Worm (Caenorhabditis elegans): ENCODE data around the gene T28C6.8.
"Not testable (repeated sequence)": the region's sequence is repeated elsewhere in the genome, so short reads cannot be mapped to it uniquely, and the experiment has no call there.

The T28C6.8 gene

DNA sequence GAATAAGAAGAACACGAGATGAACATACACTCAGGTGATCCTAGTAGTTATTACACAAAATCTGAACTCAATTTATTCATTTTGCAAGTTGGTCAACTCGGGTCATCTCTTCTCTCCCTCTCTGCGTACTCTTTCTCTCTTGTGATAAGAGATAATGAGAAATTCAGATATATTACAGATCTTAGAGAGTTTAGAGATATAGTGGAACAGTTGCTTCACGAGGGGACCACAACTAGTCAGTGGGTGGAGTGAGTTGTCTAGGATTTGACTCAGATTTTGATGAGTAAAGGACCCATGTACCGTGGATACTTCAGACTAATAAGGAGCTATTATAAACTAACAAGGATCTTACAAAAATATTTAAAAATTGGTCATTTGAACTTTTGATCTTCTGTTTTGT is 16.9 kb downstream of the T28C6.8 start, which contains the start of gene exc-5:
Gene exc-5, minus strand, starts transcription at position 57 of the 400 bp plus-strand sequence.
- TF ChIP-seq T22C8.4 (GFP tag; IDR thresholded peaks at IDR 0.05) (no peak), flt-1 (GFP tag; IDR thresholded peaks at IDR 0.05) (no peak), med-1 (GFP tag; optimal IDR thresholded peaks at IDR 0.05; ENCODE audit: insufficient read depth) (no peak)

DNA sequence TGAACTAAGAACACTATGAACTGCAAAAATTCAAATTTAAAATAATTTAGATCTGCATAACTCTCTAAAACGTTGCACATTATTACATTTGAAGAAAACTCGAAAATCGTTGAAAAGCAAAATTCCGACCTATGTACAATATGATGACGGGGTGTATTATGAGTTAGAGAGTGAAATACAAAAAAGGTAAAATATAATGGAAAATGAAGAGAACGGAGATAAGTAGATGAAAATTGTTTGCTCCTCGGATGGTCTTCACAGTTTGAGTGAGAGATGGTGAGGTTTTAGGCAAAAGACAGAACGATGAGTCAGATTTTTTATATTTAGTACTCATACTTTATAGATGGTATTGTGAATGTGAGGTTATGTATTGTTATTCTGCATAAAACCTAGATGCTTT is 23.2 kb downstream of the T28C6.8 start:
- no peak for TF ChIP-seq T22C8.4 (GFP tag; IDR thresholded peaks at IDR 0.05)
- no peak for TF ChIP-seq flt-1 (GFP tag; IDR thresholded peaks at IDR 0.05)
- TF ChIP-seq cog-1 (tag; optimal IDR thresholded peaks at IDR 0.05): no peak
- TF ChIP-seq ref-1 (GFP tag; conservative IDR thresholded peaks at IDR 0.05): no peak
- TF ChIP-seq med-1 (GFP tag; optimal IDR thresholded peaks at IDR 0.05; ENCODE audit: insufficient read depth): no peak
- TF ChIP-seq tab-1 (GFP tag; IDR thresholded peaks at IDR 0.05): no peak
- TF ChIP-seq ztf-29 (GFP tag; IDR thresholded peaks at IDR 0.05): no peak

DNA sequence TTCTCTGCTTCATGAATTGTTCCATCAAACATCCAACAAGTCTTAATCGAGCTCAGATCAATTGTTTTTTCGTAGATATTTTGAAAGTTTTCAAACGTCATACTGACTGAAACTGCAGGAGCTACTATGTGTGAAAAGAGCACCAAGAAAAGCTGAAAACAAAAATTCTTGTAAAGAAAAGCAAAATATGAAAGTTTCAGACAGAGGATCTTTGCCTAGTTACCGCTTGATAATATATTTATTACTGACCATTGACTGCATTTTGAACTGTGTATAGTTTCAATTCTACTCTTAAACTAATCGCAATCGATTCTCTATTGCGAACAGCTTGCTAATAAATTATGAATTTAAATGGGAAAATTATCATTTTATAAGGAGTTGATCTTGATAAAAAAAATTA is 32.3 kb downstream of the T28C6.8 start, which contains the start of gene clec-182:
Gene clec-182, minus strand, starts transcription at position 101 of the 400 bp plus-strand sequence.
- TF ChIP-seq T22C8.4 (GFP tag; IDR thresholded peaks at IDR 0.05): no peak
- TF ChIP-seq ztf-23 (GFP tag; IDR thresholded peaks at IDR 0.05): no peak
- no peak for TF ChIP-seq ref-1 (GFP tag; conservative IDR thresholded peaks at IDR 0.05)
- TF ChIP-seq cog-1 (tag; optimal IDR thresholded peaks at IDR 0.05): no peak
- no peak for TF ChIP-seq klf-2 (GFP tag; conservative IDR thresholded peaks at IDR 0.05)
- TF ChIP-seq flt-1 (GFP tag; IDR thresholded peaks at IDR 0.05): no peak
- TF ChIP-seq med-1 (GFP tag; optimal IDR thresholded peaks at IDR 0.05; ENCODE audit: insufficient read depth): no peak
- TF ChIP-seq tab-1 (GFP tag; IDR thresholded peaks at IDR 0.05): no peak
- no peak for TF ChIP-seq ztf-29 (GFP tag; IDR thresholded peaks at IDR 0.05)

DNA sequence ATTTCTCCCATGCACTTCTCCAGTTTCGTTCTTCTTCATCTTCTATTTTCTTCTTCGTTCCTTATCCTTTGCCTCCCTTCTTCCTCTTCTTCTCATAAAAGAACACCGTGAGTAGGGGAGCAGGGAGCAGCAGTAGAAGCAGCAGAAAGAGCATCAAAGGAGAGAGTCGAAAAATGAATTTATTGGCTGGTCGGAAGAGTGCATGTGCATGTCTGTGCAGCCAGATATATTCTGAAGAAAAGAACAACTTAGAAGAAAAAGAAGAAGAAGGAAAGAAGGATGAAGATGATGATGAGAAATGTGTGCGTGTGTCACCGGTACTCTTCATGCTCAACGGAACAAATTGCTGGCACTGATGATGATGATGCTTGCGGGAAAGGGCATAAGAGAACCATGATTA is 34.3 kb downstream of the T28C6.8 start:
- TF ChIP-seq flt-1 (GFP tag; IDR thresholded peaks at IDR 0.05) (no peak), ref-1 (GFP tag; conservative IDR thresholded peaks at IDR 0.05) (no peak), cog-1 (tag; optimal IDR thresholded peaks at IDR 0.05) (no peak), tab-1 (GFP tag; IDR thresholded peaks at IDR 0.05) (no peak), klf-2 (GFP tag; conservative IDR thresholded peaks at IDR 0.05) (no peak), T22C8.4 (GFP tag; IDR thresholded peaks at IDR 0.05) (no peak), ztf-23 (GFP tag; IDR thresholded peaks at IDR 0.05) (no peak)

DNA sequence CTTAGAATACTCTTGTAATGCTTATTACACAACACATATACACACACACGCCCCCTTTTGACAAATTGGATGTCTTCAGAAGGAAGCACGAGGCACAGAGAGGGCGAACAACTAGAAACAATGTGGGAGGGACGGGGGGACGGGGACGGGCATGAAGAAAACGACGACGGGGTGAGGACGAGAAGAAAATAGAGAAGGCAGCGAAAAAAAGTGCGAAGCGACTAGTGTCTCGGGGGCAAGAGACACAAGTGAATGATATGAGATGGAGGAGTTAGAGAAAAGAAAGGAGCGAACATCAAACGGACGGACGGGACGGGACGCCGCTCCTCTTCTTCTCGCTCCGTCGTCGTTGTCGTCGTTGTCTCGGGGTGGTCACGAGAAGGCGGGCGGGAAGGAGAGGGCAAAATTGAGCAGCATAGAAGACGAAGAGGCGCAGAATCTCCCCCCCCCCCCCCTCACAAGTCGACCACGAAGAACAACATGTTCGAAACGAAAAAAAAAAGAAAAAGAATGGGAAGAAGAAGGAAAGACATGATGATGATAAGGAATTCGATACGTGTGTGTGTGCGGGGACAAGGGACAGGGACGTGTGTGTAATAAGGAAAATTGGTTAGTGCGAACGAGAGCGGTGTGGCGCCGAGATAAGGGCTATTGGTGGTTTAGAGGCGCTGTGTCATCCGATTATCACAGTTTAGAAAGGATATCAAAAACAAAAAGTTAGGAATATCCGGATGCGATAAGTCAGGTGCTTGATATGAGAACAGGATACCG is 35.4 kb downstream of the T28C6.8 start:
- no peak for TF ChIP-seq klf-2 (GFP tag; conservative IDR thresholded peaks at IDR 0.05)
- TF ChIP-seq med-1 (GFP tag; optimal IDR thresholded peaks at IDR 0.05; ENCODE audit: insufficient read depth): no peak
- TF ChIP-seq ref-1 (GFP tag; conservative IDR thresholded peaks at IDR 0.05): no peak
- TF ChIP-seq cog-1 (tag; optimal IDR thresholded peaks at IDR 0.05): no peak
- no peak for TF ChIP-seq ztf-29 (GFP tag; IDR thresholded peaks at IDR 0.05)
- TF ChIP-seq tab-1 (GFP tag; IDR thresholded peaks at IDR 0.05): no peak
- TF ChIP-seq ztf-23 (GFP tag; IDR thresholded peaks at IDR 0.05): no peak
- no peak for TF ChIP-seq T22C8.4 (GFP tag; IDR thresholded peaks at IDR 0.05)
- TF ChIP-seq flt-1 (GFP tag; IDR thresholded peaks at IDR 0.05): no peak

DNA sequence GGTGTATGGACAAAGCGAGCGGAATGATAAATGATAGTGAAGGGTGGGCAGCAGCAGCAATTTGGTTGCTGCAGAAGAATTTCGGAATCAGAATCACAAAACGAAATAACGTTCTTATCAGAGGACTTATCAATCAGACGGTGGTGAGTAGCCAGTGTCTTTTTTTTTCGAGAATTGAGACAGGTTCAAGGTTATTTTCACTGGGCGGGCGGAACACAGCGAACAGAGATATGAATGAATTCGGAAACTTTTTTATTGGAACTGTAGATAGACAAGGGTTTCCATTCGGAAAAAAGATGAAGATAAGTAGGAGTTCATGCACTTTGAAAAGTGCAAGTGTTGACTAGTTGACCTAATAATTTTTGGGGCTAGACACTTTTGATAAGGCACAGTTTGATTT is 37.3 kb downstream of the T28C6.8 start:
- no peak for TF ChIP-seq tab-1 (GFP tag; IDR thresholded peaks at IDR 0.05)
- no peak for TF ChIP-seq T22C8.4 (GFP tag; IDR thresholded peaks at IDR 0.05)
- TF ChIP-seq flt-1 (GFP tag; IDR thresholded peaks at IDR 0.05): no peak
- TF ChIP-seq cog-1 (tag; optimal IDR thresholded peaks at IDR 0.05): no peak
- TF ChIP-seq ztf-23 (GFP tag; IDR thresholded peaks at IDR 0.05): no peak
- no peak for TF ChIP-seq med-1 (GFP tag; optimal IDR thresholded peaks at IDR 0.05; ENCODE audit: insufficient read depth)
- no peak for TF ChIP-seq ztf-29 (GFP tag; IDR thresholded peaks at IDR 0.05)
- TF ChIP-seq ref-1 (GFP tag; conservative IDR thresholded peaks at IDR 0.05): no peak
- TF ChIP-seq klf-2 (GFP tag; conservative IDR thresholded peaks at IDR 0.05): no peak

DNA sequence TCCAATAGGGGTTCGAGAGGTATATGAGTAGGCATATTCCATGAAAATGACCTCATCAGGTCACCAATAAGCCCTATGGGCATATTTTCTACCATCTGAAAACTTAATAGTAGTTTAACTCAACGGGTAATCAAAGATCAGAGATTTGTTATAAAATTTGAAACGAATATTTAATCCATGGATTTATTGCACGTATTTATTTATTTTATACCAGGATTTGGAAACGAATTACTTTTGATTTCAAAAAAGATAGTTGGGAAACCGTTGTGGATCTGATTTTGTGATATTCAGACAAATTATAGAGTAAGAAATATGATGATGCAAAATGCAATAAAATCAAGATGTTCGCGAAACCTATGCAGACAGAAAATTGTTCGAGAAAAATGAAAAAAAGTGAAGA is 37.7 kb downstream of the T28C6.8 start, which contains the start of gene C33D9.3:
Gene C33D9.3, minus strand, starts transcription at position 101 of the 400 bp plus-strand sequence.
- TF ChIP-seq ref-1 (GFP tag; conservative IDR thresholded peaks at IDR 0.05) (no peak), flt-1 (GFP tag; IDR thresholded peaks at IDR 0.05) (no peak), cog-1 (tag; optimal IDR thresholded peaks at IDR 0.05) (no peak), T22C8.4 (GFP tag; IDR thresholded peaks at IDR 0.05) (no peak), klf-2 (GFP tag; conservative IDR thresholded peaks at IDR 0.05) (no peak), ztf-23 (GFP tag; IDR thresholded peaks at IDR 0.05) (no peak), ztf-29 (GFP tag; IDR thresholded peaks at IDR 0.05) (no peak), med-1 (GFP tag; optimal IDR thresholded peaks at IDR 0.05; ENCODE audit: insufficient read depth) (no peak), tab-1 (GFP tag; IDR thresholded peaks at IDR 0.05) (no peak)

DNA sequence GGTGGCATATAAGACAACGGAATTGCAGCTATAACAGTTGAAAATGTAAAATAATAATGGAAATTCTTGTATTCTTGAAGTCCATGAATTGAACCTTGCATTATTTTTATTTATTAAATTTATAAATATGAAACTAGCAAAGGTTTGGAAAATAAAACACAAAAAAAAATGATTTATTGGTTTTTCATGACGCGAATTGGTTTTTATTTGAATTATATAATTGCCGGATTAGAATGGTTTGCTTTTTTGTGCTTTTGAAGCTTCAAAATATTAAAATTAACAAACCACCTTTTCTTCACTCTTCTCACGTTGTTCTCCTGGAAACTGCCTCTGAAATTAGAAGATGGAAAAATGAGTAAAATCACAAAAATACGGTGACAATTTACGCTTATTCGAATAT is 40.4 kb downstream of the T28C6.8 start, which contains the start of gene sru-35:
Gene sru-35, minus strand, starts transcription at position 101 of the 400 bp plus-strand sequence.
- TF ChIP-seq med-1 (GFP tag; optimal IDR thresholded peaks at IDR 0.05; ENCODE audit: insufficient read depth) (no peak), T22C8.4 (GFP tag; IDR thresholded peaks at IDR 0.05) (no peak), ztf-23 (GFP tag; IDR thresholded peaks at IDR 0.05) (no peak), tab-1 (GFP tag; IDR thresholded peaks at IDR 0.05) (no peak), ref-1 (GFP tag; conservative IDR thresholded peaks at IDR 0.05) (no peak), klf-2 (GFP tag; conservative IDR thresholded peaks at IDR 0.05) (no peak), flt-1 (GFP tag; IDR thresholded peaks at IDR 0.05) (no peak), ztf-29 (GFP tag; IDR thresholded peaks at IDR 0.05) (no peak), cog-1 (tag; optimal IDR thresholded peaks at IDR 0.05) (no peak)

DNA sequence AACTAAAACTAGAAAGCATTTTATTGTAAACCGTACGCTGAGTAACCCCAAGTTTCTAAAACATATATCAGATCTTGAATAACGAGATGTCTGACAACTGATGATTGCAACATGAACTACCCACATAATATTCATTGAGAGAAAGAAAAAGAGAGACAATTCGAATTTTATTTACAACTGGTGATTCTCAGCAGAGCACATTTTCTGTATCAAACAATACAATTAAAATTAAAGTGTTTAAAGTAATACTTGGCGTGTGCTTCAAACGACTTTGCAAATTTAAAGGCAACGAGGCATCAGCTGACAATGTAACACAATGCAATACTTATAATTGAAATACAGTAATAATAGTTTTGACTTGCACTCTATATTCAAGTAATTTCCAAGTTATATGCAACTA is 42.5 kb downstream of the T28C6.8 start, which contains the start of gene C33D9.10:
Gene C33D9.10, minus strand, starts transcription at position 101 of the 400 bp plus-strand sequence.
- not testable (repeated sequence) for TF ChIP-seq med-1 (GFP tag; optimal IDR thresholded peaks at IDR 0.05; ENCODE audit: insufficient read depth); ref-1 (GFP tag; conservative IDR thresholded peaks at IDR 0.05); ztf-29 (GFP tag; IDR thresholded peaks at IDR 0.05)

DNA sequence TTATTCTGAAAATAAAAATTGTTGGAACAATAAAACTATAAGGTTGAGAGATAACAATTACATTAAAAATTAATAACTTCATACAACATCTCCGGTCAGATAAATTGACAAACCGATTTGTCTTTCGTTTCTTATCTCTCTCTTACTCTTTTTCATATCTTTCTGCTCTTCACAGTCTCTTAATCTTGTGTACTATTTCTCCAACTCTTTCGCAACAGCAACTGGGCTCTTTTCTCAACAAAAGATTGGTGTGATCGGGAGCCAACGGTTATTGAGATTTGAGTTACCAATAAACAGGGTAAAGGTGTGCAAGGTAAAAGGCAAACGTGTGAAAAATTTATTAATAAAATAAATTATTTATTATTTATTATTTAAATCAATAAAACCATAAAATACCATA is 43.9 kb downstream of the T28C6.8 start, which contains the start of gene C33D9.8:
Gene C33D9.8, minus strand, starts transcription at position 99 of the 400 bp plus-strand sequence.
- TF ChIP-seq med-1 (GFP tag; optimal IDR thresholded peaks at IDR 0.05; ENCODE audit: insufficient read depth) (no peak), cog-1 (tag; optimal IDR thresholded peaks at IDR 0.05) (no peak), ref-1 (GFP tag; conservative IDR thresholded peaks at IDR 0.05) (no peak), tab-1 (GFP tag; IDR thresholded peaks at IDR 0.05) (no peak), ztf-23 (GFP tag; IDR thresholded peaks at IDR 0.05) (no peak), ztf-29 (GFP tag; IDR thresholded peaks at IDR 0.05) (no peak), klf-2 (GFP tag; conservative IDR thresholded peaks at IDR 0.05) (no peak), T22C8.4 (GFP tag; IDR thresholded peaks at IDR 0.05) (no peak), flt-1 (GFP tag; IDR thresholded peaks at IDR 0.05) (no peak)

Data from whole organism, midembryonic.